Worm (Caenorhabditis elegans) whole organism, L2 larva: ENCODE results near the gene vps-35.

Experiments used
- aly-2 ChIP-seq: fragments of 150-350 bp; optimal IDR thresholded peaks from 2 replicates; lab custom pipeline; 2014; ENCODE audit warnings: missing biosample characterization, missing genetic modification characterization
- ama-1 ChIP-seq: fragments of 150-350 bp; optimal IDR thresholded peaks from 2 replicates; lab custom pipeline; 2018; ENCODE audit warnings: inconsistent platforms
- ceh-16 ChIP-seq: fragments of 150-350 bp; optimal IDR thresholded peaks from 2 replicates; lab custom pipeline; 2014; ENCODE audit warnings: missing biosample characterization, missing genetic modification characterization
- ceh-82 ChIP-seq: fragments of 150-350 bp; optimal IDR thresholded peaks from 2 replicates; lab custom pipeline; 2014; ENCODE audit warnings: missing biosample characterization, missing genetic modification characterization
- egl-27 ChIP-seq: sonication (generic microtip); optimal IDR thresholded peaks from 3 replicates; lab custom pipeline; 2017; ENCODE audit warnings: missing biosample characterization, missing genetic modification reagents, missing genetic modification characterization
- nhr-10 ChIP-seq: sonication (generic microtip); optimal IDR thresholded peaks from 2 replicates; lab custom pipeline; 2017; ENCODE audit warnings: missing biosample characterization, missing genetic modification characterization
- nhr-11 ChIP-seq: fragments of 150-350 bp; optimal IDR thresholded peaks from 2 replicates; lab custom pipeline; 2014; ENCODE audit warnings: missing biosample characterization, missing genetic modification characterization
- nhr-237 ChIP-seq: fragments of 150-350 bp; optimal IDR thresholded peaks from 2 replicates; lab custom pipeline; 2014; ENCODE audit warnings: missing biosample characterization, missing genetic modification characterization
- nhr-77 ChIP-seq: fragments of 150-350 bp; optimal IDR thresholded peaks from 2 replicates; lab custom pipeline; 2014; ENCODE audit warnings: missing biosample characterization, missing genetic modification characterization
- unc-39 ChIP-seq: fragments of 150-350 bp; optimal IDR thresholded peaks from 2 replicates; lab custom pipeline; 2014; ENCODE audit warnings: missing biosample characterization, missing genetic modification characterization
- unc-55 ChIP-seq: fragments of 150-350 bp; sonication (generic microtip); optimal IDR thresholded peaks from 3 replicates; lab custom pipeline; 2014; ENCODE audit warnings: missing biosample characterization, missing genetic modification reagents, missing genetic modification characterization
- unc-62 ChIP-seq: fragments of 150-350 bp; optimal IDR thresholded peaks from 2 replicates; lab custom pipeline; 2014; ENCODE audit warnings: missing biosample characterization, missing genetic modification reagents, missing genetic modification characterization
- ztf-11 ChIP-seq: sonication (generic microtip); optimal IDR thresholded peaks from 2 replicates; lab custom pipeline; 2017; ENCODE audit warnings: missing biosample characterization, missing genetic modification characterization
- ztf-4 ChIP-seq: fragments of 150-350 bp; optimal IDR thresholded peaks from 2 replicates; lab custom pipeline; 2014; ENCODE audit warnings: missing biosample characterization, missing genetic modification characterization

- TF ChIP-seq unc-55 (GFP tag; lab: Kevin White, UChicago) (no peak), unc-62 (GFP tag; lab: Kevin White, UChicago) (no peak), ztf-11 (tag; lab: Kevin White, UChicago) (no peak), unc-39 (tag; lab: Kevin White, UChicago) (no peak), nhr-237 (tag; lab: Kevin White, UChicago) (no peak), nhr-77 (no peak), ceh-16 (tag; lab: Kevin White, UChicago) (no peak), nhr-11 (tag; lab: Kevin White, UChicago) (no peak), ama-1 (lab: Kevin White, UChicago) (no peak), nhr-10 (no peak), ceh-82 (no peak), ztf-4 (tag; lab: Kevin White, UChicago) (no peak), egl-27 (tag; lab: Kevin White, UChicago) (no peak), aly-2 (tag; lab: Kevin White, UChicago) (no peak)
Observed at ce11 chrII:5892813-5893212, 14.8 kb upstream of the vps-35 start.
